Fruit fly (Drosophila melanogaster) whole organism, adult: ENCODE results near the gene CG5050.

Experiments used
- CG11617 ChIP-seq: fragments of 200-800 bp; sonication (Bioruptor generic); optimal IDR thresholded peaks from 2 replicates; lab custom pipeline; 2017; ENCODE audit warnings: mild to moderate bottlenecking, missing biosample characterization, missing genetic modification reagents, missing genetic modification characterization
- CG12768 ChIP-seq: fragments of 200-800 bp; sonication (Bioruptor generic); optimal IDR thresholded peaks from 2 replicates; lab custom pipeline; 2017; ENCODE audit warnings: missing biosample characterization, missing genetic modification characterization, mild to moderate bottlenecking, moderate library complexity, missing genetic modification reagents
- CG1620 ChIP-seq: fragments of 200-800 bp; sonication (Bioruptor generic); optimal IDR thresholded peaks from 2 replicates; lab custom pipeline; 2016; ENCODE audit warnings: missing biosample characterization, missing genetic modification characterization
- CG33017 ChIP-seq: fragments of 200-800 bp; sonication (Bioruptor generic); optimal IDR thresholded peaks from 2 replicates; lab custom pipeline; 2018; ENCODE audit warnings: missing biosample characterization, mild to moderate bottlenecking, missing genetic modification characterization, moderate library complexity
- CG5204 ChIP-seq: fragments of 200-800 bp; sonication (Bioruptor generic); optimal IDR thresholded peaks from 2 replicates; lab custom pipeline; 2016; ENCODE audit warnings: missing biosample characterization, missing genetic modification characterization
- CG7045 ChIP-seq: fragments of 200-800 bp; sonication (Bioruptor generic); optimal IDR thresholded peaks from 2 replicates; lab custom pipeline; 2017; ENCODE audit warnings: missing biosample characterization, mild to moderate bottlenecking, missing genetic modification characterization
- cnc ChIP-seq, 2 experiments: fragments of >200 bp; optimal IDR thresholded peaks; 2 replicates each; lab custom pipeline; 2017
- kay ChIP-seq: fragments of 200-800 bp; sonication (Bioruptor generic); peaks from one replicate; lab custom pipeline; 2016; ENCODE audit warnings: missing biosample characterization, missing genetic modification characterization, borderline replicate concordance
- ovo ChIP-seq: fragments of 200-800 bp; sonication (Bioruptor generic); optimal IDR thresholded peaks from 2 replicates; lab custom pipeline; 2016; ENCODE audit warnings: missing biosample characterization, missing genetic modification characterization
- pad ChIP-seq: fragments of 200-800 bp; sonication (Bioruptor generic); optimal IDR thresholded peaks from 3 replicates; lab custom pipeline; 2017; ENCODE audit warnings: missing biosample characterization, missing genetic modification characterization, mild to moderate bottlenecking, moderate library complexity, missing genetic modification reagents

DNA sequence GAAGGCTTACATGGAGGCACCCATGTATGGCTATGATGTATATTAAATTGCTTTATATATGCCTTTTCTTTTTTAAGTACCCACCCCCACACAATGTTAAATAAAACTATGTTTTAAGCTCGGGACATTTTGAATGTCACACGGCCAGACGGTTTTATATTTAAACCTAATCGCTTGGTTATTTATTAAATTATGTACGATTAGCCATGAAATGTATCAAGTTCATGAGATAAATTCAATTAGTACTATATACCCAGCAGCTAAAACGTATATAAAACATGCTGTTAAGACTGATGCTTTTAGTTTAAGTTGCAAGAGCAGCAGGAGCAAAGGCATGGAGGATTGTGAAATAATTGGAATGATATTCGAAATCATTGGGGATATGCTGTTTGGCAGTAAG is 32.7 kb downstream of the CG5050 start, which contains the start of the genes CG43221 and CG43645:
- TF ChIP-seq CG11617 (no peak), CG1620 (GFP tag; lab: Kevin White, UChicago) (no peak), ovo (GFP tag; lab: Kevin White, UChicago) (no peak), kay (GFP tag; lab: Kevin White, UChicago) (no peak), CG33017 (tag; lab: Kevin White, UChicago) (no peak), cnc (optimal IDR thresholded peaks at IDR 0.05; lab: Kevin White, UChicago) (no peak), CG12768 (GFP tag; lab: Kevin White, UChicago) (no peak), pad (GFP tag; lab: Kevin White, UChicago) (no peak), CG7045 (GFP tag; lab: Kevin White, UChicago) (no peak), CG5204 (GFP tag; lab: Kevin White, UChicago) (no peak)
